Fruit fly (Drosophila melanogaster) whole organism: ENCODE results near the gene Rai1.

ENCODE experiments used
- Dll ChIP-seq: fragments of >200 bp; optimal IDR thresholded peaks from 2 replicates; lab custom pipeline; 2017
- EcR ChIP-seq, 2 experiments: fragments of >200 bp; optimal IDR thresholded peaks; 2 replicates each; lab custom pipeline; 2017; ENCODE audit warnings: missing biosample characterization in 2 of 2, missing genetic modification characterization in 2 of 2, missing genetic modification reagents in 2 of 2
- pan ChIP-seq: fragments of >200 bp; optimal IDR thresholded peaks from 2 replicates; lab custom pipeline; 2017

dm6 chrX:16815168-16815567, 12.0 kb upstream of the Rai1 start:
- TF ChIP-seq EcR (GFP tag; optimal IDR thresholded peaks at IDR 0.05; lab: Kevin White, UChicago) (no peak), pan (no peak), Dll (lab: Kevin White, UChicago) (no peak)
